Worm (Caenorhabditis elegans) whole organism, midembryonic: ENCODE data around the gene Y49F6B.20.

Experiments used
- T22C8.4 ChIP-seq: fragments of 200-800 bp; sonication (Bioruptor generic); IDR thresholded peaks from 2 replicates; pipeline ENCODE4 v1.3.6; 2022; ENCODE audit warnings: missing genetic modification characterization, missing compliant biosample characterization
- cog-1 ChIP-seq: sonication (generic microtip); optimal IDR thresholded peaks from 2 replicates; lab custom pipeline; 2016; ENCODE audit warnings: missing genetic modification characterization, missing compliant biosample characterization
- flt-1 ChIP-seq: fragments of 200-800 bp; sonication (Bioruptor generic); IDR thresholded peaks from 2 replicates; pipeline ENCODE4 v1.3.6; 2022; ENCODE audit warnings: missing genetic modification characterization, missing compliant biosample characterization
- klf-2 ChIP-seq: fragments of 200-800 bp; sonication (Bioruptor generic); conservative IDR thresholded peaks from 2 replicates; pipeline ENCODE4 v1.3.6; 2022; ENCODE audit warnings: missing genetic modification reagents, missing genetic modification characterization, missing compliant biosample characterization
- med-1 ChIP-seq: sonication (generic microtip); optimal IDR thresholded peaks from 2 replicates; lab custom pipeline; 2017; ENCODE audit warnings: missing genetic modification characterization, mild to moderate bottlenecking, missing compliant biosample characterization, antibody characterized with exemption, missing genetic modification reagents; ENCODE audit not compliant: insufficient read depth
- ref-1 ChIP-seq: fragments of 200-800 bp; sonication (Bioruptor generic); conservative IDR thresholded peaks from 2 replicates; pipeline ENCODE4 v1.3.6; 2022; ENCODE audit warnings: missing genetic modification reagents, missing genetic modification characterization, missing compliant biosample characterization
- tab-1 ChIP-seq: fragments of 200-800 bp; sonication (Bioruptor generic); IDR thresholded peaks from 2 replicates; pipeline ENCODE4 v1.3.6; 2022; ENCODE audit warnings: missing genetic modification characterization, missing compliant biosample characterization
- ztf-23 ChIP-seq: fragments of 200-800 bp; sonication (Bioruptor generic); IDR thresholded peaks from 2 replicates; pipeline ENCODE4 v1.3.6; 2022; ENCODE audit warnings: missing genetic modification reagents, missing genetic modification characterization, missing compliant biosample characterization
- ztf-29 ChIP-seq: fragments of 200-800 bp; sonication (Bioruptor generic); IDR thresholded peaks from 2 replicates; pipeline ENCODE4 v1.3.6; 2022; ENCODE audit warnings: missing genetic modification reagents, missing genetic modification characterization, missing compliant biosample characterization

Y49F6B.20 gene

DNA sequence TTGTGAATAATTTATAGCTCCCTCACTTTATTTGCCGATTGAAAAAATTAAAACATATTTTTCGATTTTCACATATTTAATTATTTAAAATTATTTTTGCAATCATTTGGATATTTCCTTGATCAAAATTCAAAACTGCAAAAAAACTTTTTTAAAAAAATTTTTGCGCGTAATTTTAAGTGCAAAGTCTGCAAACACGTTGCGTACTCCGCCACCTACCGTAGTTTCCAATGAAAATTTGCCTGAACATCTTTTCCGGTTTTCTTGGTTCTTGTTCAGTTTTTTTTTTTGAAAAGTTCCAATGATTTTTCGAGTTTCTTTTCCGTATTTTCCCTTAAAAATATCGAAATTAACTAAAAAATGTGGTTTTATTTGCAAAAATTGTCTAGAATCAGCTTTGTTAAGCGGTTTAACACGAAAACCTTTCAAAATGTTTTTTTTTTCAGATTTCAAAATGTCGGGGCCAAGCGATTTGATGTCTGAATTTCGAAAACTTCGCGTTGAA, 21.6 kb downstream of the Y49F6B.20 start, which contains the start of gene C16C8.25:
Gene C16C8.25, plus strand, starts transcription at position 455 of the 505 bp plus-strand sequence.
- no peak for TF ChIP-seq flt-1 (GFP tag; lab: Robert Waterston, UW)
- TF ChIP-seq T22C8.4 (GFP tag; lab: Robert Waterston, UW) = no peak
- no peak for TF ChIP-seq ztf-29 (GFP tag; lab: Robert Waterston, UW)
- no peak for TF ChIP-seq med-1 (GFP tag; lab: Kevin White, UChicago)
- TF ChIP-seq klf-2 (GFP tag; lab: Robert Waterston, UW) = no peak
- TF ChIP-seq cog-1 (tag; lab: Kevin White, UChicago) = no peak
- no peak for TF ChIP-seq ref-1
- no peak for TF ChIP-seq tab-1 (GFP tag; lab: Robert Waterston, UW)
- TF ChIP-seq ztf-23 (GFP tag; lab: Robert Waterston, UW) = no peak

DNA sequence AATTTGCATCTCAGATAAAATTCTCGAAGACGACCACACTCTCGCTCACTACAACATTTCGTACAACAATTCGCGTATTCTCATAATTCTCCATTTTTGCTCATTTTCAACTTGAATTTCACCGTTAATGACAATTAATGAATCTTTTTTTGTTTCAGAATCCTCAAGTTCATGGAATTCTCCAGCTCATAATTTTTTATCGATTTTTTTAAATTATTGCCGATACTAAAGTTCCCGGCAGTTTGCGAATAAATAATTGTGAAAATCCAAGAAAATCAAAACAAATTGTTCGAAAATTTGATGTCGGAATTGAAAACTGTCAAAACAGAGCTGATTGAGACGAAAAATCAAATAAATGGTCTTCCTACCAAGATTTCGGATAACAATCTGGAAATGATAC, 22.5 kb downstream of the Y49F6B.20 start, which contains the start of gene C16C8.21:
Gene C16C8.21, plus strand, starts transcription at position 301 of the 400 bp plus-strand sequence.
- TF ChIP-seq ztf-23 (GFP tag; lab: Robert Waterston, UW) (no peak), T22C8.4 (GFP tag; lab: Robert Waterston, UW) (no peak), tab-1 (GFP tag; lab: Robert Waterston, UW) (no peak), flt-1 (GFP tag; lab: Robert Waterston, UW) (no peak), klf-2 (GFP tag; lab: Robert Waterston, UW) (no peak), cog-1 (tag; lab: Kevin White, UChicago) (no peak), ref-1 (no peak), ztf-29 (GFP tag; lab: Robert Waterston, UW) (no peak), med-1 (GFP tag; lab: Kevin White, UChicago) (no peak)

DNA sequence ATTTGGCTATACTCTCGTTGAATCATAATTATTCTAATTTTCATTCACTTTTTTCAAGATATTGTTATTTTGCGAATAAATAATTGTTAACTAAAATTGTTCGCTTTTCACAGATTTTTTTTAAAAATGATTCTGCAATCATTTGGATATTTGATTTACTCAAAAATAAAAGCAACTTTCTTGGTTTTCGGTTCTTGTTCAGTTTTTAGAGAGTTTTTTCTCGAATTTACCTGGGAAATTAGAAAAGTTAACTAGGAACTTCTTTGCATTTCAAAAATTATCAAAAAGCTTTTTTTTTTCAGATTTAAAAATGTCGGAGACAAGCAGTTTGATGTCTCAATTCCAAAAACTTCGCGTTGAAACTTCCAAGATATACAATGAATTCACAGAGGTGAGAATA, 23.8 kb downstream of the Y49F6B.20 start, which contains the start of the genes C16C8.20 and gldi-6:
Gene C16C8.20, plus strand, starts transcription at position 301 of the 400 bp plus-strand sequence.
Gene gldi-6, plus strand, starts transcription at position 301 of the 400 bp plus-strand sequence.
- no peak for TF ChIP-seq ztf-29 (GFP tag; lab: Robert Waterston, UW)
- no peak for TF ChIP-seq med-1 (GFP tag; lab: Kevin White, UChicago)
- TF ChIP-seq ztf-23 (GFP tag; lab: Robert Waterston, UW) = no peak
- TF ChIP-seq ref-1 = no peak
- no peak for TF ChIP-seq cog-1 (tag; lab: Kevin White, UChicago)
- TF ChIP-seq T22C8.4 (GFP tag; lab: Robert Waterston, UW) = no peak
- TF ChIP-seq flt-1 (GFP tag; lab: Robert Waterston, UW) = no peak
- TF ChIP-seq tab-1 (GFP tag; lab: Robert Waterston, UW) = no peak
- TF ChIP-seq klf-2 (GFP tag; lab: Robert Waterston, UW) = no peak

DNA sequence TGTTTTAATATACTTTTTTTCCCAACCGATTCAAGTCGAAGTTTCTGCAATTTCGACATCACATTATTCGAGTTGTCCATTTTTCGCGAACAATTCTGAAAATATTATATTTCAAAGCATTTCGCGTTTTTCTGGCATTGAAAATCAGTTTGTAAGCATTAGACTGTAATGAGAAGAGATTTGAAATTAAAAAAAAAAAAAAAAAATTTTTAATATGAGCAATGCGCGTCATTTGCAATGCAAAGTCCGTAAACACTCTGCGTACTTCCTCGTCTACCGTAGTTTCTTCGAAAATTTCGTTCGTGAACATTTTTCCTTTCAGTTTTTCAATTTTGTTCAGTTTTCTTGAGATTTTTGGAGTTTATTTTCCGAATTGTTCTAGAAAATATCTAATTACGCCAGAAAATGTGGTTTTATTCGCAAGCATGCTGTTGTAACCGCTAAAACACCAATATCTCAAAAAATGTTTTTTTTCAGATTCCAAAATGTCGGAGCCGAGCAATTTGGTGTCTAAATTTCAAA, 25.1 kb downstream of the Y49F6B.20 start, which contains the start of the genes C16C8.5 and C16C8.16:
Gene C16C8.5, minus strand, starts transcription at position 101 of the 522 bp plus-strand sequence.
Gene C16C8.16, plus strand, starts transcription at position 472 of the 522 bp plus-strand sequence.
- no peak for TF ChIP-seq ztf-23 (GFP tag; lab: Robert Waterston, UW)

DNA sequence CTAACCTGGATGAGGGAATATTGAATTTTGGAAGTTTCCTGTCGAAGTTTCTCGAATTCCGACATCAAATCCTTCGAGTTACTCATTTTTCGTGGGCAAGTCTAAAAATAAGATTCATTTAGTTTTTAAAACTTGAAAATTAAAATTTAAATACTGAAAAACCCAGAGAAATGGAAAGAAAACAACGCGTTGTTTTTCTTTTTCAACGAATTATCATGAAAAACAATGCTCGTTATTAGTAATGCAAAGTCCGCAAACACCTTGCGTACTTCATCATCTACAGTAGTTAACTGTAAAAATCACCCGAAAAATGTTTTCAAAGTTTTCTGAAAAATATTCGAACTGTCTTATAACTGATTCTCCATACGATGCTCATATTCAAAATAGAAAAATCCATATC, 26.2 kb downstream of the Y49F6B.20 start, which contains the start of gene C16C8.4:
Gene C16C8.4, minus strand, starts transcription at position 101 of the 400 bp plus-strand sequence.
- no peak for TF ChIP-seq flt-1 (GFP tag; lab: Robert Waterston, UW)
- no peak for TF ChIP-seq med-1 (GFP tag; lab: Kevin White, UChicago)
- no peak for TF ChIP-seq ztf-29 (GFP tag; lab: Robert Waterston, UW)
- TF ChIP-seq T22C8.4 (GFP tag; lab: Robert Waterston, UW) = no peak
- no peak for TF ChIP-seq cog-1 (tag; lab: Kevin White, UChicago)
- TF ChIP-seq klf-2 (GFP tag; lab: Robert Waterston, UW) = no peak
- no peak for TF ChIP-seq ref-1
- no peak for TF ChIP-seq tab-1 (GFP tag; lab: Robert Waterston, UW)
- TF ChIP-seq ztf-23 (GFP tag; lab: Robert Waterston, UW) = no peak

DNA sequence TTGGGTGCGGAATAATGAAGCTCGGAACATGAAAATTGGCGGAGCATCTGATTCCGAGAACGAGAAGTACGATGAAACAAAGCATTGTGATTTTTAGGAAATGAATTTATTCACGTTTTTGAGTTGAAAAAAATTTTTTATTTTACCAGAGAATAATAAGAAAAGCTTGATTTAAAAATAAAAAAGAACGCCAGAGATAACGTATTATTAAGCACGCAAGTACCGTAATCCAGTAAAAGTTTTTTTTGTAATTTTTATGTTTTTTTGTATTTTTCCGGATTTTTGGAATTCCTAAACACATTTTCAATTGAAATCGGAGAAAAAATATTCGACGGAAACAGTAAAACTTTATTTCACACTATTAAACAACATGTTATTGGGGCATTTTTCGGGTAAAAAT, 27.3 kb downstream of the Y49F6B.20 start, which contains the start of gene C16C8.22:
Gene C16C8.22, minus strand, starts transcription at position 101 of the 400 bp plus-strand sequence.
- no peak for TF ChIP-seq ztf-29 (GFP tag; lab: Robert Waterston, UW)
- TF ChIP-seq cog-1 (tag; lab: Kevin White, UChicago) = no peak
- TF ChIP-seq klf-2 (GFP tag; lab: Robert Waterston, UW) = no peak
- no peak for TF ChIP-seq ztf-23 (GFP tag; lab: Robert Waterston, UW)
- no peak for TF ChIP-seq T22C8.4 (GFP tag; lab: Robert Waterston, UW)
- TF ChIP-seq tab-1 (GFP tag; lab: Robert Waterston, UW) = no peak
- no peak for TF ChIP-seq ref-1
- TF ChIP-seq flt-1 (GFP tag; lab: Robert Waterston, UW) = no peak
- TF ChIP-seq med-1 (GFP tag; lab: Kevin White, UChicago) = no peak

DNA sequence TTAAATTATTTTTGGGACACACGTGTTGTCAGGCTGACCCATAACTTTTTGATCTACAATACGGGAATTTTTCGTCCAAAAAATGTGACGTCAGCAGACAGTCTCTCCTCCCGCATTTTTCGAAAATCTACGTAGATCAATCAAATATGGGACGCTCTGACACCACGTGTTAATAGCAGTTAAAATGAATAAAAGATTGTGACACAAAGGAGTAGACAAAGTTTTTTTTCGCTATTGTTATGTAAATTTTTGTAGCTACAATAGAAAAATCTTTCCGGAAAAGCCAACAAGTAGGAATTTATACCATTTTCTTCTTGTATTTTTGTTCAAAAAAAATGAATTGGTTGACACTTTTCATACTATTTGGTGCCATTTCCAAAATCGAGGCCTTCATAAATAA, 29.1 kb downstream of the Y49F6B.20 start, which contains the start of gene C16C8.27:
Gene C16C8.27, plus strand, starts transcription at position 301 of the 400 bp plus-strand sequence.
- TF ChIP-seq klf-2 (GFP tag; lab: Robert Waterston, UW) (no peak), ref-1 (no peak)

DNA sequence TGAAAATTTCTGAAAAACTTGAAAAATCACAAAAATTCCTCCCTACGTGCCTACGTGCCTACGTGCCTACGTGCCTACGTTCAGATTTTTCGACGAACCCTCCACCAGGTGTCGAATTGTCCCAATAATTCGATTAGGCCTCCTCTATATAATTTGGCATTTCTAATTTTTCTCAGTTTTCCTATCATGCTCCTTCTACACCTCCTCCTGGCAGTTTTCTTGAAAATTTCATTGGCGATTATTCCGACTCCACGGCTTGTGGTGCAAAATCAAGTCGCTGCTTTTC, 29.9 kb downstream of the Y49F6B.20 start, which contains the start of gene C16C8.17:
Gene C16C8.17, plus strand, starts transcription at position 187 of the 286 bp plus-strand sequence.
- no peak for TF ChIP-seq ztf-29 (GFP tag; lab: Robert Waterston, UW)
- no peak for TF ChIP-seq klf-2 (GFP tag; lab: Robert Waterston, UW)
- TF ChIP-seq ref-1 = no peak
- TF ChIP-seq T22C8.4 (GFP tag; lab: Robert Waterston, UW) = no peak
- no peak for TF ChIP-seq cog-1 (tag; lab: Kevin White, UChicago)
- TF ChIP-seq tab-1 (GFP tag; lab: Robert Waterston, UW) = no peak
- no peak for TF ChIP-seq ztf-23 (GFP tag; lab: Robert Waterston, UW)
- TF ChIP-seq med-1 (GFP tag; lab: Kevin White, UChicago) = no peak
- TF ChIP-seq flt-1 (GFP tag; lab: Robert Waterston, UW) = no peak
